Worm (Caenorhabditis elegans) whole organism, young adult: ENCODE measurements around the gene nhr-26.

Experiments used
- B0035.1 ChIP-seq: sonication (generic microtip); optimal IDR thresholded peaks from 2 replicates; lab custom pipeline; 2016; ENCODE audit warnings: missing genetic modification characterization, mild to moderate bottlenecking, missing compliant biosample characterization, missing genotype, missing genetic modification reagents
- B0336.3 ChIP-seq: fragments of 200-800 bp; sonication (Bioruptor generic); IDR thresholded peaks from 2 replicates; pipeline ENCODE4 v1.3.6; 2022; ENCODE audit warnings: missing genetic modification characterization, missing compliant biosample characterization
- C17E4.6 ChIP-seq: fragments of 200-800 bp; sonication (Bioruptor generic); IDR thresholded peaks from 2 replicates; pipeline ENCODE4 v1.3.6; 2022; ENCODE audit warnings: missing genetic modification reagents, missing genetic modification characterization, missing compliant biosample characterization
- F33H1.4 ChIP-seq: fragments of 200-800 bp; sonication (Bioruptor generic); IDR thresholded peaks from 2 replicates; pipeline ENCODE4 v1.3.6; 2022; ENCODE audit warnings: missing genetic modification reagents, missing genetic modification characterization, missing compliant biosample characterization
- F52B5.7 ChIP-seq: sonication (generic microtip); optimal IDR thresholded peaks from 2 replicates; lab custom pipeline; 2016; ENCODE audit warnings: mild to moderate bottlenecking, missing genetic modification characterization, missing compliant biosample characterization
- F55B11.4 ChIP-seq: sonication (generic microtip); optimal IDR thresholded peaks from 2 replicates; lab custom pipeline; 2016; ENCODE audit warnings: missing compliant biosample characterization, missing genetic modification characterization, borderline replicate concordance; ENCODE audit not compliant: insufficient read depth
- F57A8.1 ChIP-seq: fragments of 200-800 bp; sonication (Bioruptor generic); optimal IDR thresholded peaks from 2 replicates; lab custom pipeline; 2018; ENCODE audit warnings: mild to moderate bottlenecking, missing genetic modification characterization, moderate library complexity, missing compliant biosample characterization
- F57C9.4 ChIP-seq: sonication (generic microtip); optimal IDR thresholded peaks from 2 replicates; lab custom pipeline; 2017; ENCODE audit warnings: mild to moderate bottlenecking, missing genetic modification characterization, missing compliant biosample characterization
- T07F8.4 ChIP-seq: sonication (generic microtip); optimal IDR thresholded peaks from 2 replicates; lab custom pipeline; 2016; ENCODE audit warnings: mild to moderate bottlenecking, missing genetic modification characterization, moderate library complexity, missing compliant biosample characterization
- Y53F4B.3 ChIP-seq: fragments of 200-800 bp; sonication (Bioruptor generic); IDR thresholded peaks from 2 replicates; pipeline ENCODE4 v1.3.6; 2022; ENCODE audit warnings: missing genetic modification reagents, missing genetic modification characterization, missing compliant biosample characterization
- Y67H2A.10 ChIP-seq: fragments of 200-800 bp; sonication (Bioruptor generic); conservative IDR thresholded peaks from 2 replicates; pipeline ENCODE4 v1.3.6; 2022; ENCODE audit warnings: missing genetic modification reagents, missing genetic modification characterization, missing compliant biosample characterization
- Y79H2A.3 ChIP-seq: fragments of 200-800 bp; sonication (Bioruptor generic); conservative IDR thresholded peaks from 2 replicates; pipeline ENCODE4 v1.3.6; 2022; ENCODE audit warnings: missing genetic modification reagents, missing genetic modification characterization, missing compliant biosample characterization
- Y95B8A.8 ChIP-seq: fragments of 200-800 bp; sonication (Bioruptor generic); IDR thresholded peaks from 2 replicates; pipeline ENCODE4 v1.3.6; 2022; ENCODE audit warnings: missing genetic modification reagents, missing genetic modification characterization, missing compliant biosample characterization
- ZK185.1 ChIP-seq: sonication (generic microtip); optimal IDR thresholded peaks from 2 replicates; lab custom pipeline; 2016; ENCODE audit warnings: mild to moderate bottlenecking, missing genetic modification characterization, missing compliant biosample characterization; ENCODE audit not compliant: poor library complexity, severe bottlenecking
- aptf-2 ChIP-seq: fragments of 200-800 bp; sonication (Bioruptor generic); conservative IDR thresholded peaks from 2 replicates; pipeline ENCODE4 v1.3.6; 2022; ENCODE audit warnings: missing genetic modification reagents, missing genetic modification characterization, missing compliant biosample characterization
- aptf-3 ChIP-seq: fragments of 200-800 bp; sonication (Bioruptor generic); IDR thresholded peaks from 2 replicates; pipeline ENCODE4 v1.3.6; 2022; ENCODE audit warnings: missing genetic modification characterization, missing compliant biosample characterization
- atf-7 ChIP-seq: sonication (generic microtip); optimal IDR thresholded peaks from 2 replicates; lab custom pipeline; 2017; ENCODE audit warnings: mild to moderate bottlenecking, missing genetic modification characterization, missing compliant biosample characterization
- bed-2 ChIP-seq: fragments of 200-800 bp; sonication (Bioruptor generic); IDR thresholded peaks from 2 replicates; pipeline ENCODE4 v1.3.6; 2022; ENCODE audit warnings: missing genetic modification reagents, missing genetic modification characterization, missing compliant biosample characterization
- ccch-3 ChIP-seq: fragments of 200-800 bp; sonication (Bioruptor generic); optimal IDR thresholded peaks from 2 replicates; lab custom pipeline; 2018; ENCODE audit warnings: mild to moderate bottlenecking, missing genetic modification characterization, missing compliant biosample characterization
- ceh-100 ChIP-seq: fragments of 200-800 bp; sonication (Bioruptor generic); IDR thresholded peaks from 2 replicates; pipeline ENCODE4 v1.3.6; 2022; ENCODE audit warnings: missing genetic modification reagents, missing genetic modification characterization, missing compliant biosample characterization
- ceh-40 ChIP-seq: fragments of 200-800 bp; sonication (Bioruptor generic); IDR thresholded peaks from 2 replicates; pipeline ENCODE4 v1.3.6; 2022; ENCODE audit warnings: missing genetic modification characterization, missing compliant biosample characterization
- ceh-79 ChIP-seq: sonication (generic microtip); optimal IDR thresholded peaks from 2 replicates; lab custom pipeline; 2017; ENCODE audit warnings: mild to moderate bottlenecking, missing genetic modification characterization, missing compliant biosample characterization
- chd-7 ChIP-seq: sonication (generic microtip); optimal IDR thresholded peaks from 2 replicates; lab custom pipeline; 2016; ENCODE audit warnings: mild to moderate bottlenecking, missing genetic modification characterization, moderate library complexity, missing compliant biosample characterization
- die-1 ChIP-seq: sonication (generic microtip); optimal IDR thresholded peaks from 2 replicates; lab custom pipeline; 2016; ENCODE audit warnings: missing genotype, mild to moderate bottlenecking, missing genetic modification characterization, missing compliant biosample characterization
- dox-1 ChIP-seq: fragments of 200-800 bp; sonication (Bioruptor generic); IDR thresholded peaks from 2 replicates; pipeline ENCODE4 v1.3.6; 2022; ENCODE audit warnings: missing genetic modification reagents, missing genetic modification characterization, missing compliant biosample characterization
- efl-1 ChIP-seq: fragments of 150-350 bp; optimal IDR thresholded peaks from 2 replicates; lab custom pipeline; 2014; ENCODE audit warnings: missing biosample characterization, missing genetic modification reagents, missing genetic modification characterization
- egl-18 ChIP-seq: fragments of 200-800 bp; sonication (Bioruptor generic); IDR thresholded peaks from 2 replicates; pipeline ENCODE4 v1.3.6; 2022; ENCODE audit warnings: missing genetic modification reagents, missing genetic modification characterization, missing compliant biosample characterization
- gei-17 ChIP-seq: fragments of 200-800 bp; sonication (Bioruptor generic); optimal IDR thresholded peaks from 2 replicates; lab custom pipeline; 2018; ENCODE audit warnings: mild to moderate bottlenecking, missing genetic modification characterization, missing compliant biosample characterization
- him-1 ChIP-seq: sonication (generic microtip); optimal IDR thresholded peaks from 2 replicates; lab custom pipeline; 2016; ENCODE audit warnings: missing genotype, missing genetic modification reagents, missing genetic modification characterization, missing compliant biosample characterization
- hrde-1 ChIP-seq: sonication (generic microtip); optimal IDR thresholded peaks from 2 replicates; lab custom pipeline; 2016; ENCODE audit warnings: missing genetic modification characterization, mild to moderate bottlenecking, missing compliant biosample characterization, moderate library complexity, missing genotype, missing genetic modification reagents, borderline replicate concordance
- lag-1 ChIP-seq: fragments of 200-800 bp; sonication (Bioruptor generic); IDR thresholded peaks from 2 replicates; pipeline ENCODE4 v1.3.6; 2022; ENCODE audit warnings: missing genetic modification reagents, missing genetic modification characterization, missing compliant biosample characterization
- let-526 ChIP-seq: fragments of 200-800 bp; sonication (Bioruptor generic); IDR thresholded peaks from 2 replicates; pipeline ENCODE4 v1.3.6; 2022; ENCODE audit warnings: missing genetic modification reagents, missing genetic modification characterization, missing compliant biosample characterization
- lin-26 ChIP-seq: fragments of 200-800 bp; sonication (Bioruptor generic); IDR thresholded peaks from 2 replicates; pipeline ENCODE4 v1.3.6; 2022; ENCODE audit warnings: missing genetic modification reagents, missing genetic modification characterization, missing compliant biosample characterization
- lin-40 ChIP-seq: sonication (generic microtip); optimal IDR thresholded peaks from 2 replicates; lab custom pipeline; 2016; ENCODE audit warnings: missing genetic modification characterization, mild to moderate bottlenecking, missing compliant biosample characterization, missing genotype, missing genetic modification reagents
- lin-54 ChIP-seq: fragments of 200-800 bp; sonication (Bioruptor generic); optimal IDR thresholded peaks from 2 replicates; lab custom pipeline; 2018; ENCODE audit warnings: mild to moderate bottlenecking, missing genetic modification characterization, missing compliant biosample characterization
- lir-1 ChIP-seq: fragments of 200-800 bp; sonication (Bioruptor generic); conservative IDR thresholded peaks from 2 replicates; pipeline ENCODE4 v1.3.6; 2022; ENCODE audit warnings: missing genetic modification reagents, missing genetic modification characterization, missing compliant biosample characterization
- madf-3 ChIP-seq: fragments of 200-800 bp; sonication (Bioruptor generic); IDR thresholded peaks from 2 replicates; pipeline ENCODE4 v1.3.6; 2022; ENCODE audit warnings: missing genetic modification reagents, missing genetic modification characterization, missing compliant biosample characterization
- mcd-1 ChIP-seq: fragments of 200-800 bp; sonication (Bioruptor generic); IDR thresholded peaks from 2 replicates; pipeline ENCODE4 v1.3.6; 2022; ENCODE audit warnings: missing genetic modification reagents, missing genetic modification characterization, missing compliant biosample characterization
- mel-28 ChIP-seq: sonication (generic microtip); optimal IDR thresholded peaks from 2 replicates; lab custom pipeline; 2016; ENCODE audit warnings: borderline replicate concordance, mild to moderate bottlenecking, missing genetic modification characterization, missing compliant biosample characterization
- mxl-1 ChIP-seq: sonication (generic microtip); optimal IDR thresholded peaks from 2 replicates; lab custom pipeline; 2016; ENCODE audit warnings: missing genetic modification characterization, missing compliant biosample characterization
- nhr-80 ChIP-seq: sonication (generic microtip); optimal IDR thresholded peaks from 2 replicates; lab custom pipeline; 2016; ENCODE audit warnings: missing genetic modification characterization, missing compliant biosample characterization
- rpc-1 ChIP-seq, 2 experiments: fragments of 150-350 bp in 1 of 2; sonication (generic microtip) in 1 of 2; optimal IDR thresholded peaks; 2 replicates each; lab custom pipeline; 2014 to 2018; ENCODE audit warnings: missing biosample characterization in 1 of 2, missing genetic modification characterization in 1 of 2, missing genetic modification reagents in 1 of 2, missing genotype in 1 of 2
- sea-2 ChIP-seq: fragments of 200-800 bp; sonication (Bioruptor generic); IDR thresholded peaks from 2 replicates; pipeline ENCODE4 v1.3.6; 2022; ENCODE audit warnings: missing genetic modification characterization, missing compliant biosample characterization
- unc-130 ChIP-seq: sonication (generic microtip); optimal IDR thresholded peaks from 2 replicates; lab custom pipeline; 2016; ENCODE audit warnings: missing genetic modification reagents, missing genetic modification characterization, missing compliant biosample characterization
- xnd-1 ChIP-seq: sonication (generic microtip); optimal IDR thresholded peaks from 2 replicates; lab custom pipeline; 2016; ENCODE audit warnings: missing genotype, missing genetic modification reagents, missing genetic modification characterization, missing compliant biosample characterization
- zim-3 ChIP-seq: sonication (generic microtip); optimal IDR thresholded peaks from 2 replicates; lab custom pipeline; 2017; ENCODE audit warnings: mild to moderate bottlenecking, missing genetic modification characterization, moderate library complexity, missing compliant biosample characterization
- ztf-18 ChIP-seq: sonication (generic microtip); optimal IDR thresholded peaks from 2 replicates; lab custom pipeline; 2016; ENCODE audit warnings: missing genotype, mild to moderate bottlenecking, missing genetic modification characterization, missing compliant biosample characterization
- ztf-25 ChIP-seq: fragments of 200-800 bp; sonication (Bioruptor generic); IDR thresholded peaks from 2 replicates; pipeline ENCODE4 v1.3.6; 2022; ENCODE audit warnings: missing genetic modification reagents, missing genetic modification characterization, missing compliant biosample characterization
- ztf-26 ChIP-seq: sonication (generic microtip); optimal IDR thresholded peaks from 2 replicates; lab custom pipeline; 2017; ENCODE audit warnings: missing genetic modification characterization, missing compliant biosample characterization
- ztf-3 ChIP-seq: fragments of 200-800 bp; sonication (Bioruptor generic); optimal IDR thresholded peaks from 2 replicates; lab custom pipeline; 2018; ENCODE audit warnings: mild to moderate bottlenecking, missing genetic modification characterization, missing compliant biosample characterization

Gene nhr-26

DNA sequence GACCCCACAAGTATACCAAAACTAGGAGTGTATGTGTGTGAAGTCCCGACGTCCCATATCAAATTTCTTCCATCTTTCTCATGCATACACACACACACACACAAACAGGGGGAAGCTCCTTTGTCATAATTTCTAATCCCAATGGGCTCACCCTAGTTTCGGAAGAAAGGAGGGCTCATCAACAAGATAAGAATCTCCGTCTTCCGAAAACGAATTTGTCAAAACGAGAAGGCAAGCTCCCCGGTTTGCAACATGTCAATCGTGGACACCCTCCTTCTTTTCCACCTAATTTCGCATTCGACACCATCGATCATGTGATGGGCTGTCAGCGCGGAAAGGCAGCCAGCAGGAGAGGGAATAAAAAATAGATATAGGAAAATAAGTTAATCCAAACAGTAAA, 9.9 kb downstream of the nhr-26 start (continued):
- TF ChIP-seq ztf-3 (GFP tag; lab: Kevin White, UChicago) (no peak), B0336.3 (GFP tag; lab: Robert Waterston, UW) (peak; percentile 36; the same call in 1 of the 2 replicates), F57A8.1 (GFP tag; lab: Kevin White, UChicago) (no peak), ceh-100 (GFP tag; lab: Robert Waterston, UW) (no peak), unc-130 (GFP tag; lab: Kevin White, UChicago) (no peak), mcd-1 (GFP tag; lab: Robert Waterston, UW) (0 out of 2 replicates have a peak, but pooled peaks have one; percentile 11), Y53F4B.3 (GFP tag; lab: Robert Waterston, UW) (no peak), B0035.1 (tag; lab: Kevin White, UChicago) (no peak), egl-18 (no peak), efl-1 (no peak), xnd-1 (tag; lab: Kevin White, UChicago) (no peak), ztf-26 (tag; lab: Kevin White, UChicago) (no peak), ztf-18 (no peak), F33H1.4 (GFP tag; lab: Robert Waterston, UW) (no peak), him-1 (tag; lab: Kevin White, UChicago) (no peak), rpc-1 (optimal IDR thresholded peaks at IDR 0.05; lab: Kevin White, UChicago) (no peak), rpc-1 (tag; optimal IDR thresholded peaks at IDR 0.05; lab: Kevin White, UChicago) (no peak), lag-1 (GFP tag; lab: Robert Waterston, UW) (no peak), Y79H2A.3 (GFP tag; lab: Robert Waterston, UW) (no peak), F55B11.4 (no peak), hrde-1 (no peak), lir-1 (no peak), T07F8.4 (tag; lab: Kevin White, UChicago) (no peak), lin-26 (GFP tag; lab: Robert Waterston, UW) (no peak), C17E4.6 (GFP tag; lab: Robert Waterston, UW) (no peak), bed-2 (GFP tag; lab: Robert Waterston, UW) (no peak), Y95B8A.8 (GFP tag; lab: Robert Waterston, UW) (no peak), chd-7 (tag; lab: Kevin White, UChicago) (no peak), let-526 (GFP tag; lab: Robert Waterston, UW) (no peak), sea-2 (no peak), ZK185.1 (tag; lab: Kevin White, UChicago) (no peak), ztf-25 (GFP tag; lab: Robert Waterston, UW) (no peak), aptf-2 (GFP tag; lab: Robert Waterston, UW) (no peak), aptf-3 (GFP tag; lab: Robert Waterston, UW) (no peak), mxl-1 (tag; lab: Kevin White, UChicago) (no peak), die-1 (tag; lab: Kevin White, UChicago) (no peak), atf-7 (tag; lab: Kevin White, UChicago) (no peak), zim-3 (tag; lab: Kevin White, UChicago) (no peak), F57C9.4 (no peak), ceh-79 (tag; lab: Kevin White, UChicago) (no peak), mel-28 (tag; lab: Kevin White, UChicago) (no peak), F52B5.7 (no peak), nhr-80 (peak; percentile 80), lin-54 (GFP tag; lab: Kevin White, UChicago) (no peak), dox-1 (GFP tag; lab: Robert Waterston, UW) (peak; percentile 52; the same call in 1 of the 2 replicates), ceh-40 (no peak), gei-17 (no peak), lin-40 (peak; percentile 41), ccch-3 (no peak), Y67H2A.10 (GFP tag; lab: Robert Waterston, UW) (no peak), madf-3 (GFP tag; lab: Robert Waterston, UW) (no peak)
